Worm (Caenorhabditis elegans) whole organism, L4 larva: ENCODE results near the gene T25B9.12.
A peak's percentile ranks its signal among the peaks of the same experiment; 100 is the strongest.

Experiments
- F37D6.2 ChIP-seq: sonication (generic microtip); optimal IDR thresholded peaks from 2 replicates; lab custom pipeline; 2016; ENCODE audit warnings: mild to moderate bottlenecking, missing genetic modification characterization, missing compliant biosample characterization
- ZK337.2 ChIP-seq: fragments of 200-800 bp; sonication (Bioruptor generic); IDR thresholded peaks from 2 replicates; pipeline ENCODE4 v1.3.6; 2022; ENCODE audit warnings: missing genetic modification reagents, missing genetic modification characterization, missing compliant biosample characterization
- aha-1 ChIP-seq: fragments of 150-350 bp; peaks from one replicate; lab custom pipeline; 2014; ENCODE audit warnings: missing biosample characterization, missing genetic modification characterization
- attf-4 ChIP-seq: sonication (generic microtip); optimal IDR thresholded peaks from 3 replicates; lab custom pipeline; 2017; ENCODE audit warnings: missing biosample characterization, missing genetic modification characterization
- ceh-20 ChIP-seq: fragments of 200-800 bp; sonication (Bioruptor generic); IDR thresholded peaks from 2 replicates; pipeline ENCODE4 v1.3.6; 2022; ENCODE audit warnings: missing genetic modification reagents, missing genetic modification characterization, missing compliant biosample characterization
- ceh-82 ChIP-seq: sonication (generic microtip); optimal IDR thresholded peaks from 2 replicates; lab custom pipeline; 2017; ENCODE audit warnings: missing biosample characterization, missing genetic modification characterization
- cey-2 ChIP-seq: sonication (generic microtip); optimal IDR thresholded peaks from 3 replicates; lab custom pipeline; 2017; ENCODE audit warnings: missing genetic modification characterization, mild to moderate bottlenecking, missing compliant biosample characterization, antibody characterized with exemption, borderline replicate concordance; ENCODE audit not compliant: insufficient read depth
- dmd-6 ChIP-seq: fragments of 200-800 bp; sonication (Bioruptor generic); IDR thresholded peaks from 2 replicates; pipeline ENCODE4 v1.3.6; 2022; ENCODE audit warnings: missing genetic modification reagents, missing genetic modification characterization, missing compliant biosample characterization
- dpl-1 ChIP-seq: fragments of 150-350 bp; optimal IDR thresholded peaks from 2 replicates; lab custom pipeline; 2014; ENCODE audit warnings: missing biosample characterization, missing genetic modification reagents, missing genetic modification characterization
- egl-43 ChIP-seq: fragments of 200-800 bp; sonication (Bioruptor generic); IDR thresholded peaks from 2 replicates; pipeline ENCODE4 v1.3.6; 2022; ENCODE audit warnings: missing genetic modification reagents, missing genetic modification characterization, missing compliant biosample characterization
- gei-8 ChIP-seq: fragments of 200-800 bp; sonication (Bioruptor generic); optimal IDR thresholded peaks from 2 replicates; lab custom pipeline; 2018; ENCODE audit warnings: mild to moderate bottlenecking, missing genetic modification characterization, missing compliant biosample characterization
- hlh-11 ChIP-seq: fragments of 200-800 bp; sonication (Bioruptor generic); optimal IDR thresholded peaks from 2 replicates; lab custom pipeline; 2018; ENCODE audit warnings: mild to moderate bottlenecking, missing genetic modification characterization, missing compliant biosample characterization
- hlh-30 ChIP-seq: sonication (generic microtip); optimal IDR thresholded peaks from 2 replicates; lab custom pipeline; 2017; ENCODE audit warnings: antibody characterized with exemption, mild to moderate bottlenecking, missing genetic modification characterization, missing compliant biosample characterization; ENCODE audit not compliant: insufficient read depth
- lim-7 ChIP-seq: fragments of 200-800 bp; sonication (Bioruptor generic); IDR thresholded peaks from 2 replicates; pipeline ENCODE4 v1.3.6; 2022; ENCODE audit warnings: missing genetic modification characterization, missing compliant biosample characterization
- lin-1 ChIP-seq: fragments of 200-800 bp; sonication (Bioruptor generic); IDR thresholded peaks from 2 replicates; pipeline ENCODE4 v1.3.6; 2022; ENCODE audit warnings: missing genetic modification reagents, missing genetic modification characterization, missing compliant biosample characterization
- lin-15B ChIP-seq: fragments of 150-350 bp; sonication (generic microtip); optimal IDR thresholded peaks from 3 replicates; lab custom pipeline; 2014; ENCODE audit warnings: missing biosample characterization, missing genetic modification characterization
- lin-39 ChIP-seq: fragments of 150-350 bp; optimal IDR thresholded peaks from 2 replicates; lab custom pipeline; 2014; ENCODE audit warnings: missing biosample characterization, missing genetic modification reagents, missing genetic modification characterization
- lsy-2 ChIP-seq, 2 experiments: fragments of 150-350 bp in 1 of 2; sonication (generic microtip) in 1 of 2; optimal IDR thresholded peaks; 2 replicates each; lab custom pipeline; 2014 to 2017; ENCODE audit warnings: missing biosample characterization in 2 of 2, missing genetic modification characterization in 2 of 2
- mdl-1 ChIP-seq, 2 experiments: fragments of 150-350 bp in 1 of 2; sonication (generic microtip) in 1 of 2; optimal IDR thresholded peaks; 2 replicates each; lab custom pipeline; 2014 to 2017; ENCODE audit warnings: missing biosample characterization in 2 of 2, missing genetic modification characterization in 2 of 2
- mes-2 ChIP-seq: sonication (generic microtip); optimal IDR thresholded peaks from 2 replicates; lab custom pipeline; 2016; ENCODE audit warnings: missing genotype, mild to moderate bottlenecking, missing genetic modification characterization, missing compliant biosample characterization; ENCODE audit not compliant: poor library complexity, severe bottlenecking
- mxl-2 ChIP-seq: fragments of 200-800 bp; sonication (Bioruptor generic); conservative IDR thresholded peaks from 2 replicates; pipeline ENCODE4 v1.3.6; 2022; ENCODE audit warnings: missing genetic modification reagents, missing genetic modification characterization, missing compliant biosample characterization
- mxl-3 ChIP-seq: fragments of 200-800 bp; sonication (Bioruptor generic); optimal IDR thresholded peaks from 2 replicates; lab custom pipeline; 2018; ENCODE audit warnings: mild to moderate bottlenecking, missing genetic modification characterization, missing compliant biosample characterization
- nhr-10 ChIP-seq: fragments of 150-350 bp; optimal IDR thresholded peaks from 2 replicates; lab custom pipeline; 2014; ENCODE audit warnings: missing biosample characterization, missing genetic modification characterization
- nhr-102 ChIP-seq: sonication (generic microtip); optimal IDR thresholded peaks from 2 replicates; lab custom pipeline; 2016; ENCODE audit warnings: mild to moderate bottlenecking, missing genetic modification characterization, moderate library complexity, missing compliant biosample characterization
- nhr-111 ChIP-seq: fragments of 200-800 bp; sonication (Bioruptor generic); optimal IDR thresholded peaks from 2 replicates; lab custom pipeline; 2018; ENCODE audit warnings: mild to moderate bottlenecking, missing genetic modification characterization, missing compliant biosample characterization
- nhr-28 ChIP-seq: fragments of 150-350 bp; optimal IDR thresholded peaks from 2 replicates; lab custom pipeline; 2014; ENCODE audit warnings: missing biosample characterization, missing genetic modification characterization
- nhr-48 ChIP-seq: sonication (generic microtip); optimal IDR thresholded peaks from 2 replicates; lab custom pipeline; 2016; ENCODE audit warnings: mild to moderate bottlenecking, missing genetic modification characterization, missing compliant biosample characterization
- nhr-6 ChIP-seq: fragments of 150-350 bp; optimal IDR thresholded peaks from 2 replicates; lab custom pipeline; 2014; ENCODE audit warnings: missing biosample characterization, missing genetic modification characterization
- pqm-1 ChIP-seq: sonication (generic microtip); optimal IDR thresholded peaks from 2 replicates; lab custom pipeline; 2017; ENCODE audit warnings: missing biosample characterization, missing genetic modification characterization
- rbr-2 ChIP-seq: sonication (generic microtip); optimal IDR thresholded peaks from 2 replicates; lab custom pipeline; 2016; ENCODE audit warnings: missing genotype, missing genetic modification characterization, missing compliant biosample characterization
- saeg-2 ChIP-seq: fragments of 200-800 bp; sonication (Bioruptor generic); IDR thresholded peaks from 2 replicates; pipeline ENCODE4 v1.3.6; 2022; ENCODE audit warnings: missing genetic modification reagents, missing genetic modification characterization, missing compliant biosample characterization
- set-16 ChIP-seq: fragments of 200-800 bp; sonication (Bioruptor generic); IDR thresholded peaks from 2 replicates; pipeline ENCODE4 v1.3.6; 2022; ENCODE audit warnings: missing genetic modification reagents, missing genetic modification characterization, missing compliant biosample characterization
- skn-1 ChIP-seq: fragments of 150-350 bp; optimal IDR thresholded peaks from 2 replicates; lab custom pipeline; 2014; ENCODE audit warnings: missing biosample characterization, missing genetic modification characterization
- snpc-4 ChIP-seq: fragments of 150-350 bp; optimal IDR thresholded peaks from 2 replicates; lab custom pipeline; 2014; ENCODE audit warnings: missing biosample characterization, missing genetic modification characterization
- unc-130 ChIP-seq: sonication (generic microtip); optimal IDR thresholded peaks from 2 replicates; lab custom pipeline; 2016; ENCODE audit warnings: missing genetic modification reagents, missing genetic modification characterization, missing compliant biosample characterization
- unc-62 ChIP-seq, 3 experiments: fragments of 150-350 bp in 1 of 3; sonication (generic microtip); optimal IDR thresholded peaks in 2 of 3; peaks in 1 of 3; 1 replicate in 1 of 3; 2 replicates in 2 of 3; lab custom pipeline; 2014 to 2017; ENCODE audit warnings: missing biosample characterization in 3 of 3, missing genetic modification characterization in 3 of 3, missing genetic modification reagents in 3 of 3, missing genotype in 1 of 3
- zfp-2 ChIP-seq: sonication (generic microtip); optimal IDR thresholded peaks from 2 replicates; lab custom pipeline; 2016; ENCODE audit warnings: mild to moderate bottlenecking, missing genetic modification characterization, missing compliant biosample characterization
- zfp-3 ChIP-seq: fragments of 200-800 bp; sonication (Bioruptor generic); conservative IDR thresholded peaks from 2 replicates; pipeline ENCODE4 v1.3.6; 2022; ENCODE audit warnings: missing genetic modification reagents, missing genetic modification characterization, missing compliant biosample characterization
- ztf-11 ChIP-seq: fragments of 150-350 bp; optimal IDR thresholded peaks from 2 replicates; lab custom pipeline; 2014; ENCODE audit warnings: missing biosample characterization, missing genetic modification characterization

T25B9.12 gene

DNA sequence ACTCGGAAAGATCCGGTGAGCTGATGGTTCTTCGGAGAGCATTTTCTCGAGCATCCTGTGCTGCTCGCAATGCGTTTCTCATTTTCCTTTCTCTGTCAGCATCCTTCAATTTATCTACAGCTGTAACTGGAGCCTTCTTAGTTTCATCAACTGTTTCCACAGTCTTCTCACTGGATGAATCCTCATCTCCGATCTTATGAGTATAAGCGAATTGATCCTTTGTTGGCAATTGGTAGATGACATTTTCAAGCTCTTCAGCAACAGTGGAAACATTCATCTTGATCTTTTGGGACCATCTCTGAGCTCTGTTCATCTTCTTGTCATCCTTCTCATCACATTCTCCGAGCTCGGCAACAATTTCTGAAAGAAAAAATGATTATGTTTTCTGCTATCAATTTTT, 14.2 kb downstream of the T25B9.12 start:
- TF ChIP-seq gei-8 (GFP tag; lab: Kevin White, UChicago): no peak
- no peak for TF ChIP-seq lin-1 (GFP tag; lab: Robert Waterston, UW)
- TF ChIP-seq set-16 (GFP tag; lab: Robert Waterston, UW): no peak
- TF ChIP-seq nhr-111 (GFP tag; lab: Kevin White, UChicago): no peak
- TF ChIP-seq skn-1 (tag; lab: Kevin White, UChicago): no peak
- no peak for TF ChIP-seq zfp-2
- peak; percentile 92 for TF ChIP-seq aha-1 (tag; lab: Kevin White, UChicago)
- no peak for TF ChIP-seq pqm-1
- no peak for TF ChIP-seq rbr-2 (tag; lab: Kevin White, UChicago)

DNA sequence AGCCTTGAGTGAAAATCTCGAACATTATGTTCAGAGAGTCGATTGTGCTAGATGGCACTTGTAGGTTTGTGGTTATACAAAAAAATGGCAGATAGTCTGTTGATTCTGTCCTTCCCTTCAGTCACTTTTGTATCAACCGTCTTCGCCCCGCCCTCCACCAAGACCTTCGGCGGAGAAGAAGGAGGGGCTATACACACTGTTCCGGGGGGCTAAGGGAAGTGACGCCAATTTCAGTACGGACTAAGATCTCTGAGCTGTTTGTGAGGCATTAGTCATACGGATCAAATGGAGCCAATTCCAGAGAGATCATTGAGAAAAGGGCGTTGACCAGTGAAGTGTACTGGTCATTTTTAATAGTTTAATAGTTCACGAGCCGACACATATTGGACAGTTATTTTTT, 15.4 kb downstream of the T25B9.12 start, which contains the start of gene swt-3:
swt-3 (minus strand) TSS at position 101 of the 400 bp plus-strand sequence.
- TF ChIP-seq unc-62 (GFP tag; optimal IDR thresholded peaks at IDR 0.05 in 1 of 2; lab: Kevin White, UChicago) (peak in 1 of 2 experiments; percentile 42), unc-62 (tag; optimal IDR thresholded peaks at IDR 0.05; lab: Kevin White, UChicago) (no peak), aha-1 (tag; lab: Kevin White, UChicago) (peak; percentile 44), mxl-2 (peak; percentile 64; the same call in 1 of the 2 replicates), hlh-30 (tag; lab: Kevin White, UChicago) (no peak)

DNA sequence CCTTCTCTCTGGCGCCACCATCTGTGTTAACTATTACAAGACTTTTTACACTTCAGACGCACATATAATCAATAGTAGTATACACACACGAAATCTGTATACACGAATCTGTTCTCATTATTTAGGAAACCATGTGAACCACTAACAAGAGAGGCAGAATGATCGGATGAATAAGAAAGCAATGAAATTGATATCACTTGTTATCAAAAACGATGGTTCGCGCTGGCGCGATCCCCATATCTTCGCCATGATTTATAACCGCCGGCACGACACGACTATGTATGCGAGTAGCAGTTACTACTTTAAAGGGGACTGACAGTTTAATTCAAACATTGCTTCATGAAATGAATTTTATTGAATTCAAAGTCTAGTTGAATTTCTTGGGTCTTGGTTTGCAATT, 16.2 kb downstream of the T25B9.12 start:
- no peak for TF ChIP-seq saeg-2 (GFP tag; lab: Robert Waterston, UW)
- no peak for TF ChIP-seq nhr-6
- peak; percentile 60 for TF ChIP-seq aha-1 (tag; lab: Kevin White, UChicago)
- TF ChIP-seq, all 104 proteins: peak for 1

- 0 out of 2 replicates have a peak, but pooled peaks have one; percentile 40 for TF ChIP-seq ceh-20
- TF ChIP-seq nhr-10: no peak
- peak; percentile 81 for TF ChIP-seq mxl-2
- TF ChIP-seq mes-2 (tag; lab: Kevin White, UChicago): no peak
- TF ChIP-seq lin-15B (tag; lab: Kevin White, UChicago): no peak
- TF ChIP-seq ceh-82 (tag; lab: Kevin White, UChicago): no peak
- peak; percentile 83 for TF ChIP-seq mxl-3 (GFP tag; lab: Kevin White, UChicago)
- TF ChIP-seq hlh-11 (tag; lab: Kevin White, UChicago): peak; percentile 72
- TF ChIP-seq lim-7: no peak
- peak in 1 of 2 experiments; percentile 54 for TF ChIP-seq lsy-2 (tag; optimal IDR thresholded peaks at IDR 0.05; lab: Kevin White, UChicago)
- no peak for TF ChIP-seq snpc-4
- TF ChIP-seq lin-39: no peak
- peak; percentile 38 for TF ChIP-seq dmd-6
- peak; percentile 76 for TF ChIP-seq hlh-30 (tag; lab: Kevin White, UChicago)
- TF ChIP-seq F37D6.2 (tag; lab: Kevin White, UChicago): no peak
- TF ChIP-seq mdl-1 (tag; optimal IDR thresholded peaks at IDR 0.05; lab: Kevin White, UChicago): peak in 1 of 2 experiments; percentile 87
- no peak for TF ChIP-seq zfp-3 (GFP tag; lab: Robert Waterston, UW)
- no peak for TF ChIP-seq unc-130 (GFP tag; lab: Kevin White, UChicago)
- TF ChIP-seq nhr-102 (tag; lab: Kevin White, UChicago): no peak
- TF ChIP-seq nhr-6: no peak
- no peak for TF ChIP-seq ZK337.2 (GFP tag; lab: Robert Waterston, UW)
- no peak for TF ChIP-seq ztf-11
- TF ChIP-seq dpl-1 (GFP tag; lab: Kevin White, UChicago): peak; percentile 34
- TF ChIP-seq nhr-28: peak; percentile 71
- no peak for TF ChIP-seq attf-4 (tag; lab: Kevin White, UChicago)
- peak; percentile 75 for TF ChIP-seq cey-2 (tag; lab: Kevin White, UChicago)
- no peak for TF ChIP-seq egl-43 (GFP tag; lab: Robert Waterston, UW)
- peak; percentile 94 for TF ChIP-seq nhr-48 (tag; lab: Kevin White, UChicago)
Observed at ce11 chrIV:10782014-10782413, 16.9 kb downstream of the T25B9.12 start.
